Worm (Caenorhabditis elegans) whole organism, L2 larva: ENCODE measurements around the gene C34F11.5.

Experiments
- C34F6.9 ChIP-seq: fragments of 150-350 bp; optimal IDR thresholded peaks from 2 replicates; lab custom pipeline; 2014; ENCODE audit warnings: missing biosample characterization, missing genetic modification characterization
- F13H6.1 ChIP-seq: sonication (generic microtip); optimal IDR thresholded peaks from 2 replicates; lab custom pipeline; 2016; ENCODE audit warnings: missing genetic modification characterization, missing compliant biosample characterization
- R02D3.7 ChIP-seq: fragments of 150-350 bp; optimal IDR thresholded peaks from 2 replicates; lab custom pipeline; 2014; ENCODE audit warnings: missing biosample characterization, missing genetic modification characterization
- Y55F3AM.14 ChIP-seq: fragments of 200-800 bp; sonication (Bioruptor generic); optimal IDR thresholded peaks from 2 replicates; lab custom pipeline; 2018; ENCODE audit warnings: mild to moderate bottlenecking, missing genetic modification characterization, missing compliant biosample characterization
- alr-1 ChIP-seq: fragments of 150-350 bp; optimal IDR thresholded peaks from 2 replicates; lab custom pipeline; 2014; ENCODE audit warnings: missing biosample characterization, missing genetic modification characterization
- aly-2 ChIP-seq: fragments of 150-350 bp; optimal IDR thresholded peaks from 2 replicates; lab custom pipeline; 2014; ENCODE audit warnings: missing biosample characterization, missing genetic modification characterization
- ama-1 ChIP-seq: fragments of 150-350 bp; optimal IDR thresholded peaks from 2 replicates; lab custom pipeline; 2018; ENCODE audit warnings: inconsistent platforms
- blmp-1 ChIP-seq: sonication (generic microtip); optimal IDR thresholded peaks from 2 replicates; lab custom pipeline; 2017; ENCODE audit warnings: missing genetic modification characterization, mild to moderate bottlenecking, missing compliant biosample characterization, antibody characterized with exemption, moderate library complexity; ENCODE audit not compliant: insufficient read depth
- ceh-16 ChIP-seq: fragments of 150-350 bp; optimal IDR thresholded peaks from 2 replicates; lab custom pipeline; 2014; ENCODE audit warnings: missing biosample characterization, missing genetic modification characterization
- ceh-82 ChIP-seq: fragments of 150-350 bp; optimal IDR thresholded peaks from 2 replicates; lab custom pipeline; 2014; ENCODE audit warnings: missing biosample characterization, missing genetic modification characterization
- crh-2 ChIP-seq: sonication (generic microtip); optimal IDR thresholded peaks from 2 replicates; lab custom pipeline; 2017; ENCODE audit warnings: missing biosample characterization, missing genetic modification characterization
- egl-27 ChIP-seq: sonication (generic microtip); optimal IDR thresholded peaks from 3 replicates; lab custom pipeline; 2017; ENCODE audit warnings: missing biosample characterization, missing genetic modification reagents, missing genetic modification characterization
- elt-1 ChIP-seq: fragments of 150-350 bp; optimal IDR thresholded peaks from 2 replicates; lab custom pipeline; 2014; ENCODE audit warnings: missing biosample characterization, missing genetic modification characterization
- fos-1 ChIP-seq: fragments of 150-350 bp; optimal IDR thresholded peaks from 2 replicates; lab custom pipeline; 2014; ENCODE audit warnings: missing biosample characterization, missing genetic modification characterization
- gmeb-1 ChIP-seq: fragments of 150-350 bp; optimal IDR thresholded peaks from 2 replicates; lab custom pipeline; 2014; ENCODE audit warnings: missing biosample characterization, missing genetic modification characterization
- lin-11 ChIP-seq: fragments of 150-350 bp; sonication (generic microtip); optimal IDR thresholded peaks from 2 replicates; lab custom pipeline; 2014; ENCODE audit warnings: missing biosample characterization, missing genetic modification characterization, inconsistent platforms, mixed read lengths
- lin-13 ChIP-seq: fragments of 150-350 bp; optimal IDR thresholded peaks from 2 replicates; lab custom pipeline; 2014; ENCODE audit warnings: missing biosample characterization, missing genetic modification reagents, missing genetic modification characterization
- lin-39 ChIP-seq: fragments of 150-350 bp; optimal IDR thresholded peaks from 2 replicates; lab custom pipeline; 2014; ENCODE audit warnings: missing biosample characterization, missing genetic modification reagents, missing genetic modification characterization
- lsy-2 ChIP-seq, 2 experiments: fragments of 150-350 bp in 1 of 2; sonication (generic microtip) in 1 of 2; optimal IDR thresholded peaks; 2 replicates each; lab custom pipeline; 2014 to 2017; ENCODE audit warnings: missing biosample characterization in 2 of 2, missing genetic modification characterization in 2 of 2
- mab-5 ChIP-seq: fragments of 150-350 bp; optimal IDR thresholded peaks from 2 replicates; lab custom pipeline; 2014; ENCODE audit warnings: missing biosample characterization, missing genetic modification characterization
- mdl-1 ChIP-seq, 2 experiments: fragments of 150-350 bp in 1 of 2; sonication (generic microtip) in 1 of 2; optimal IDR thresholded peaks; 2 replicates each; lab custom pipeline; 2017; ENCODE audit warnings: missing biosample characterization in 2 of 2, missing genetic modification characterization in 2 of 2
- nhr-10 ChIP-seq: sonication (generic microtip); optimal IDR thresholded peaks from 2 replicates; lab custom pipeline; 2017; ENCODE audit warnings: missing biosample characterization, missing genetic modification characterization
- nhr-11 ChIP-seq: fragments of 150-350 bp; optimal IDR thresholded peaks from 2 replicates; lab custom pipeline; 2014; ENCODE audit warnings: missing biosample characterization, missing genetic modification characterization
- nhr-129 ChIP-seq: fragments of 150-350 bp; optimal IDR thresholded peaks from 2 replicates; lab custom pipeline; 2014; ENCODE audit warnings: missing biosample characterization, missing genetic modification characterization
- nhr-23 ChIP-seq: fragments of 150-350 bp; optimal IDR thresholded peaks from 2 replicates; lab custom pipeline; 2014; ENCODE audit warnings: missing biosample characterization, missing genetic modification reagents, missing genetic modification characterization
- nhr-237 ChIP-seq: fragments of 150-350 bp; optimal IDR thresholded peaks from 2 replicates; lab custom pipeline; 2014; ENCODE audit warnings: missing biosample characterization, missing genetic modification characterization
- nhr-6 ChIP-seq: fragments of 150-350 bp; optimal IDR thresholded peaks from 2 replicates; lab custom pipeline; 2014; ENCODE audit warnings: missing biosample characterization, missing genetic modification characterization
- peb-1 ChIP-seq: fragments of 150-350 bp; optimal IDR thresholded peaks from 2 replicates; lab custom pipeline; 2014; ENCODE audit warnings: missing biosample characterization, missing genetic modification characterization
- skn-1 ChIP-seq: sonication (generic microtip); optimal IDR thresholded peaks from 2 replicates; lab custom pipeline; 2017; ENCODE audit warnings: missing biosample characterization, missing genetic modification characterization
- sma-3 ChIP-seq: sonication (generic microtip); optimal IDR thresholded peaks from 2 replicates; lab custom pipeline; 2016; ENCODE audit warnings: missing genetic modification reagents, missing genetic modification characterization, missing compliant biosample characterization
- sma-9 ChIP-seq, 2 experiments: fragments of 150-350 bp in 1 of 2; sonication (generic microtip) in 1 of 2; optimal IDR thresholded peaks; 2 replicates each; lab custom pipeline; 2014 to 2016; ENCODE audit warnings: missing genetic modification characterization in 2 of 2, mild to moderate bottlenecking in 1 of 2, missing biosample characterization in 1 of 2, missing compliant biosample characterization in 1 of 2, missing genetic modification reagents in 1 of 2, moderate library complexity in 1 of 2
- unc-39 ChIP-seq: fragments of 150-350 bp; optimal IDR thresholded peaks from 2 replicates; lab custom pipeline; 2014; ENCODE audit warnings: missing biosample characterization, missing genetic modification characterization
- unc-55 ChIP-seq: fragments of 150-350 bp; sonication (generic microtip); optimal IDR thresholded peaks from 3 replicates; lab custom pipeline; 2014; ENCODE audit warnings: missing biosample characterization, missing genetic modification reagents, missing genetic modification characterization
- unc-62 ChIP-seq: fragments of 150-350 bp; optimal IDR thresholded peaks from 2 replicates; lab custom pipeline; 2014; ENCODE audit warnings: missing biosample characterization, missing genetic modification reagents, missing genetic modification characterization
- ztf-1 ChIP-seq: fragments of 200-800 bp; sonication (Bioruptor generic); conservative IDR thresholded peaks from 2 replicates; pipeline ENCODE4 v1.3.6; 2022; ENCODE audit warnings: missing genetic modification characterization, missing compliant biosample characterization
- ztf-11 ChIP-seq: sonication (generic microtip); optimal IDR thresholded peaks from 2 replicates; lab custom pipeline; 2017; ENCODE audit warnings: missing biosample characterization, missing genetic modification characterization
- ztf-4 ChIP-seq: fragments of 150-350 bp; optimal IDR thresholded peaks from 2 replicates; lab custom pipeline; 2014; ENCODE audit warnings: missing biosample characterization, missing genetic modification characterization

C34F11.5 gene

DNA sequence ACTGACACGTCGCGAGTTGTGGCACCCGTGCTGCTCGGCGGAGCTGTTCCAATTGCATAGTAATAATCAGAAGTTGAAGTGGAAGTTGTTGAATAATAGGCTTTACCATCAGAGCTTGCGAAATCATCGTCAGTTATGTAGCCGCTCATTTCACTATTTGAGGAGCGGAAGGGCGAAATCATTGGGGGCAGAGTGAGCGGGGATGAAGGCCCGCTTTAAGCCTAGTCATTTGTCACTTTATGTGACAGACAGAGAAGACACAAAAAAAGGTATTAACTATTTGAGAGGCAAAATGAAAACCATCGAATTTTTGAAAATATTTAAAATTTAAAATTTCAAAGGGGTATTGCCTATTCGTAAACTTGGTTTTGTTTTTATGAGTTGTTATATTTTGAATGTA is 22.7 kb downstream of the C34F11.5 start:
- TF ChIP-seq unc-55 (GFP tag; lab: Kevin White, UChicago) (peak; percentile 30), nhr-11 (no peak), lin-13 (GFP tag; lab: Kevin White, UChicago) (no peak), F13H6.1 (tag; lab: Kevin White, UChicago) (no peak), mab-5 (peak; percentile 20), alr-1 (tag; lab: Kevin White, UChicago) (no peak), sma-3 (no peak)

ce11 chrII:5220648-5221047 is 25.0 kb downstream of the C34F11.5 start:
- TF ChIP-seq mab-5 = peak; percentile 47
- TF ChIP-seq sma-9 (GFP tag; optimal IDR thresholded peaks at IDR 0.05; lab: Kevin White, UChicago) = peak; percentile 38
- TF ChIP-seq sma-9 (tag; optimal IDR thresholded peaks at IDR 0.05; lab: Kevin White, UChicago) = no peak
- TF ChIP-seq gmeb-1 (tag; lab: Kevin White, UChicago) = no peak
- TF ChIP-seq, all 48 proteins: peak for 2

DNA sequence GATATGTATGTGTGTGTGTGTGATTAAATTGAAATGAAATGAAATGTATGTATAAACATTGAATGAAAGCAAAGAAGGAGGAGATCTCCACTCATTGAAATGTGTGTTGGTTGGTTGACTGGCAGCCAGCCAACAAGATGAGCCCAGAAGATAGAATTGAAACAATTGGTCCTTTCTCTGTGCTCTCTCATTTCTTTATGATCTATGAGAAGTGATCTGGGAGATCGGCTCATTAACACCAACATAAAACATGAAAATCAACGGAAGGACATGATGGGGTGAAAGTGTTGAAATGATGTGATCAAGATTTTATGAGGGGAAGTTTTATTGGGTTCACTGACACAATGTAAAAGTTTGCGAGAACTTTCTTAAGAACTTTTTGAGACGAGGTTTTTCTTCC is 27.2 kb downstream of the C34F11.5 start:
- no peak for TF ChIP-seq skn-1
- TF ChIP-seq R02D3.7 (tag; lab: Kevin White, UChicago) = no peak
- peak; percentile 14 for TF ChIP-seq nhr-129
- no peak for TF ChIP-seq Y55F3AM.14 (GFP tag; lab: Kevin White, UChicago)
- TF ChIP-seq mab-5 = peak; percentile 0
- no peak for TF ChIP-seq ama-1 (lab: Kevin White, UChicago)
- TF ChIP-seq, all 48 proteins: peak for 2

DNA sequence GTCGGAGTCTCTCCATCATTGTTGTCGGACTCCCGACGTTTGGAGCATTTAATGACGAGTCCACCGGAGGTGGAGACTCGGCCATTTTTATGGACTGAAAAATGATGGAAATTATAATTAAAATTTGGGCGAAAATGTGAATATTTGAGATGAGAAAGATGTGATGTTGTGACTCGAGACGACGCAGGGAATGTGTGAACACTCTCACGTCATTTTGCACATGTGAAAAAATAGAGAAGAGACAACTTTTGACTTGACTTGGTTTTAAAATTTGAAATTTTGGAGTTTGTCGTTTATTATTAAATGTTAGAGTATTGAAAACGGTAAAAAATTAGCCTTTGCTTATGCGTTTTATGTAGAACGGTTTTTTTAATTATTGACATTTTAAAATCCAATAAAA is 29.7 kb downstream of the C34F11.5 start, which contains the start of gene dsh-1:
dsh-1 (minus strand) TSS at position 101 of the 400 bp plus-strand sequence.
- TF ChIP-seq ceh-16 (tag; lab: Kevin White, UChicago) (no peak), fos-1 (tag; lab: Kevin White, UChicago) (no peak), nhr-23 (tag; lab: Kevin White, UChicago) (no peak), C34F6.9 (tag; lab: Kevin White, UChicago) (no peak), nhr-129 (no peak), ztf-4 (no peak), unc-39 (tag; lab: Kevin White, UChicago) (no peak), blmp-1 (tag; lab: Kevin White, UChicago) (no peak), crh-2 (no peak), mdl-1 (tag; optimal IDR thresholded peaks at IDR 0.05; lab: Kevin White, UChicago) (no peak), alr-1 (tag; lab: Kevin White, UChicago) (no peak), peb-1 (tag; lab: Kevin White, UChicago) (no peak), nhr-237 (tag; lab: Kevin White, UChicago) (no peak), ztf-1 (GFP tag; lab: Robert Waterston, UW) (no peak)

- peak; percentile 20 for TF ChIP-seq C34F6.9 (tag; lab: Kevin White, UChicago)
- peak; percentile 6 for TF ChIP-seq nhr-129
- no peak for TF ChIP-seq peb-1 (tag; lab: Kevin White, UChicago)
- TF ChIP-seq aly-2 (tag; lab: Kevin White, UChicago) = no peak
- no peak for TF ChIP-seq egl-27
- TF ChIP-seq lsy-2 (tag; optimal IDR thresholded peaks at IDR 0.05; lab: Kevin White, UChicago) = peak in 1 of 2 experiments; percentile 17
- TF ChIP-seq crh-2 = no peak
- no peak for TF ChIP-seq nhr-10 (tag; lab: Kevin White, UChicago)
- no peak for TF ChIP-seq lin-11 (tag; lab: Kevin White, UChicago)
- TF ChIP-seq fos-1 (tag; lab: Kevin White, UChicago) = no peak
- TF ChIP-seq ceh-16 (tag; lab: Kevin White, UChicago) = no peak
- no peak for TF ChIP-seq lin-39 (tag; lab: Kevin White, UChicago)
- TF ChIP-seq mab-5 = peak; percentile 24
- TF ChIP-seq unc-55 (GFP tag; lab: Kevin White, UChicago) = peak; percentile 39
These were observed 30.7 kb downstream of the C34F11.5 start for ce11 chrII:5226309-5226708.

ce11 chrII:5227768-5228167 is 32.2 kb downstream of the C34F11.5 start:
- TF ChIP-seq ceh-82 (tag; lab: Kevin White, UChicago) (no peak), unc-55 (GFP tag; lab: Kevin White, UChicago) (peak; percentile 28), crh-2 (peak; percentile 39), ztf-11 (tag; lab: Kevin White, UChicago) (no peak), unc-39 (tag; lab: Kevin White, UChicago) (no peak), gmeb-1 (tag; lab: Kevin White, UChicago) (peak; percentile 28), peb-1 (tag; lab: Kevin White, UChicago) (no peak), alr-1 (tag; lab: Kevin White, UChicago) (no peak), ama-1 (lab: Kevin White, UChicago) (no peak), fos-1 (tag; lab: Kevin White, UChicago) (peak; percentile 41), C34F6.9 (tag; lab: Kevin White, UChicago) (peak; percentile 32), nhr-11 (no peak), skn-1 (no peak), sma-3 (no peak), F13H6.1 (tag; lab: Kevin White, UChicago) (peak; percentile 67), sma-9 (GFP tag; optimal IDR thresholded peaks at IDR 0.05; lab: Kevin White, UChicago) (peak; percentile 42), sma-9 (tag; optimal IDR thresholded peaks at IDR 0.05; lab: Kevin White, UChicago) (no peak), nhr-129 (peak; percentile 66), lin-39 (tag; lab: Kevin White, UChicago) (no peak), nhr-6 (no peak), aly-2 (tag; lab: Kevin White, UChicago) (no peak), egl-27 (no peak), unc-62 (no peak), elt-1 (no peak)
- TF ChIP-seq, all 48 proteins: peak for 8
